Fruit fly (Drosophila melanogaster) whole organism, wandering third instar larva: Measurements from ENCODE around the gene Unr.
A peak's percentile ranks its signal among the peaks of the same experiment; 100 is the strongest.

Source experiments
- N ChIP-seq: fragments of >200 bp; optimal IDR thresholded peaks from 2 replicates; lab custom pipeline; 2018; ENCODE audit warnings: missing biosample characterization, missing external identifiers, missing genetic modification characterization
- br ChIP-seq: fragments of 200-800 bp; sonication (Bioruptor generic); optimal IDR thresholded peaks from 2 replicates; lab custom pipeline; 2016; ENCODE audit warnings: missing biosample characterization, missing genetic modification characterization
- dl ChIP-seq, 2 experiments: fragments of 175-275, 200-275 bp in 1 of 2; fragments of 200-275 bp in 1 of 2; sonication (Bioruptor generic); optimal IDR thresholded peaks; lab custom pipeline; 2018; ENCODE audit warnings: mild to moderate bottlenecking in 2 of 2, missing biosample characterization in 2 of 2, missing genetic modification characterization in 2 of 2, moderate library complexity in 2 of 2; ENCODE audit not compliant: partially characterized antibody in 2 of 2, insufficient read depth in 1 of 2
- dmrt93B ChIP-seq: fragments of 200-800 bp; sonication (Bioruptor generic); optimal IDR thresholded peaks from 2 replicates; lab custom pipeline; 2018; ENCODE audit warnings: missing biosample characterization, mild to moderate bottlenecking, missing genetic modification characterization
- ey ChIP-seq: fragments of 200-800 bp; sonication (Bioruptor generic); optimal IDR thresholded peaks from 2 replicates; lab custom pipeline; 2016; ENCODE audit warnings: missing biosample characterization, missing genetic modification characterization
- foxo ChIP-seq, 2 experiments: fragments of 200-800 bp; sonication (Bioruptor generic); optimal IDR thresholded peaks; 2 replicates in 1 of 2; 3 replicates in 1 of 2; lab custom pipeline; 2016 to 2017; ENCODE audit warnings: missing biosample characterization in 2 of 2, missing genetic modification characterization in 2 of 2
- h ChIP-seq: fragments of 200-800 bp; sonication (Bioruptor generic); optimal IDR thresholded peaks from 3 replicates; lab custom pipeline; 2016; ENCODE audit warnings: missing biosample characterization, mild to moderate bottlenecking, missing genetic modification characterization
- lola ChIP-seq: fragments of >200 bp; optimal IDR thresholded peaks from 2 replicates; lab custom pipeline; 2017; ENCODE audit warnings: missing biosample characterization, missing genetic modification characterization
- pan ChIP-seq: fragments of >200 bp; optimal IDR thresholded peaks from 2 replicates; lab custom pipeline; 2017
- psq ChIP-seq: fragments of 200-800 bp; sonication (Bioruptor generic); optimal IDR thresholded peaks from 3 replicates; lab custom pipeline; 2017; ENCODE audit warnings: missing biosample characterization, mild to moderate bottlenecking, missing genetic modification characterization, moderate library complexity
- sv ChIP-seq: fragments of 200-800 bp; sonication (Bioruptor generic); optimal IDR thresholded peaks from 3 replicates; lab custom pipeline; 2016; ENCODE audit warnings: missing biosample characterization, missing genetic modification characterization
- usp ChIP-seq: fragments of >200 bp; optimal IDR thresholded peaks from 2 replicates; lab custom pipeline; 2017; ENCODE audit warnings: missing biosample characterization, missing genetic modification characterization

dm6 chr3L:8460050-8460878, 18.1 kb upstream of the Unr start:
- peak; percentile 34 for TF ChIP-seq dmrt93B (GFP tag; lab: Kevin White, UChicago)
- TF ChIP-seq foxo (GFP tag; optimal IDR thresholded peaks at IDR 0.05; lab: Kevin White, UChicago): peak in 1 of 2 experiments; percentile 34
- TF ChIP-seq br (GFP tag; lab: Kevin White, UChicago): peak; percentile 21
- no peak for TF ChIP-seq usp (GFP tag; lab: Kevin White, UChicago)
- TF ChIP-seq dl (GFP tag; optimal IDR thresholded peaks at IDR 0.05; lab: Kevin White, UChicago; ENCODE audit: insufficient read depth in 1 of 2, partially characterized antibody in 2 of 2): no peak
- peak; percentile 19 for TF ChIP-seq h (GFP tag; lab: Kevin White, UChicago)
- no peak for TF ChIP-seq ey
- TF ChIP-seq pan (lab: Kevin White, UChicago): no peak
- TF ChIP-seq sv: no peak
- TF ChIP-seq psq: peak; percentile 16
- no peak for TF ChIP-seq N (GFP tag; lab: Kevin White, UChicago)
- TF ChIP-seq lola (GFP tag; lab: Kevin White, UChicago): no peak
